Fruit fly (Drosophila melanogaster): Measurements from ENCODE around the gene Pdp.

The Pdp gene

DNA sequence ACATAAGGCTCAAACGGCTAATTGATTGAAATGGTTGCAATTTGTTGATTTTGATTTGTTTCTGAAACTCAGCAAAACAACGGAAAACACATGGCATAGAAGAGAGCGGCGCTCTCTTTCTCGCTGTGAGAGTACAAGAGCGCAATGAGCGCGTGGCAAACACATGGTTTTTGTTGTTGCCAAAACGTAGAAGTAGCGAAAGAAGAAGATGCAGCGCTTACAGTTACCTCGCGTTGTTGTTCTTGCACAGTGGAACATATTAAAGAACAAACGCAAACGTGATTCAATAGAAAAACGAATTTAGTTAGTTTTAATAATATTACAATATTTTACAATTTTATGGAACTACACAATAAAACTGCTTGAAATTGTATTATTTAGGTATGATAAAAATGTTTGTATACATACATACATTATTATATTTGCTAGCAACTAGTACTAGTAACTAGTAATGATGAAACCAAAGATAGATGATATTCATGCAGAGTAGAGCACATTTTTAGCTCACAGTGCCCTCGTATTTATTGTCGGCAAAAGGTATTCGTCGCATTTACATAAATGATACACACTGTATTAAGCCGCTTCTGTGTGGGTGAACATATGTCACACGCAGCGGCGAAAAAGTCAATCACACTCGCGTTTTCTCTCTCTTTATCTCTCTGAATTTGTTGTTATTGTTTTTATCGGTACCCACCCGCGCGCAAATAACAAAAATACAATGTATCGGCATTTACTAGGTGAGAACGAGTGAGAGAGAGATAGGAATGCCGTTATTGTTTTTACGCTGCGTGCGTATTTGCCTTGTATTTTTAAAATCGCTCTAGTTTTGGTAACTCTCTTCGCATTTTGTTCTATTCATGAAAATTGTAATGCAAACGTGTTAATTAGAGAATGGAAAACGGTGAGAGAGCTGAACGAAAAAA is 29.0 kb downstream of the Pdp start (continued):
- TF ChIP-seq odd (GFP tag; optimal IDR thresholded peaks at IDR 0.05) (peak; percentile 94), dm (GFP tag; optimal IDR thresholded peaks at IDR 0.05) (peak; percentile 36), gcm2 (GFP tag; optimal IDR thresholded peaks at IDR 0.05) (peak; percentile 68), CG11456 (GFP tag; IDR thresholded peaks at IDR 0.05) (peak; percentile 71; the same call in 2 of the 3 replicates), CG4730 (GFP tag; IDR thresholded peaks at IDR 0.05) (peak; percentile 76), grn (GFP tag; optimal IDR thresholded peaks at IDR 0.05) (peak; percentile 62), pros (GFP tag; optimal IDR thresholded peaks at IDR 0.05) (peak; percentile 15), scrt (GFP tag; optimal IDR thresholded peaks at IDR 0.05) (peak; percentile 89), bbx (GFP tag; IDR thresholded peaks at IDR 0.05; ENCODE audit: partially characterized antibody) (no peak), kay (GFP tag; optimal IDR thresholded peaks at IDR 0.05) (peak; percentile 90), CG7928 (GFP tag; optimal IDR thresholded peaks at IDR 0.05) (peak; percentile 72), eve (GFP tag; optimal IDR thresholded peaks at IDR 0.05) (peak in 1 of 2 experiments; percentile 96), h (optimal IDR thresholded peaks at IDR 0.05) (no peak), psq (GFP tag; optimal IDR thresholded peaks at IDR 0.05) (peak; percentile 78), D19B (GFP tag; optimal IDR thresholded peaks at IDR 0.05) (peak; percentile 91), Med (GFP tag) (peak; percentile 96), CG4424 (GFP tag; optimal IDR thresholded peaks at IDR 0.05) (peak; percentile 93), CG3163 (GFP tag; optimal IDR thresholded peaks at IDR 0.05) (peak; percentile 20), CG13287 (GFP tag; IDR thresholded peaks at IDR 0.05; ENCODE audit: partially characterized antibody) (no peak), bsh (GFP tag; optimal IDR thresholded peaks at IDR 0.05) (peak; percentile 69 to 95), CG10267 (tag; optimal IDR thresholded peaks at IDR 0.05) (peak; percentile 89), nmo (GFP tag; optimal IDR thresholded peaks at IDR 0.05) (peak; percentile 98), CG10654 (GFP tag; optimal IDR thresholded peaks at IDR 0.05) (peak; percentile 87), CG9876 (GFP tag; optimal IDR thresholded peaks at IDR 0.05) (peak; percentile 51), CG12299 (tag; optimal IDR thresholded peaks at IDR 0.05) (peak; percentile 86), CG8478 (optimal IDR thresholded peaks at IDR 0.05) (no peak), Oaz (GFP tag; IDR thresholded peaks at IDR 0.05) (peak; percentile 55), CG8944 (GFP tag; optimal IDR thresholded peaks at IDR 0.05) (peak; percentile 71), CG10431 (GFP tag; optimal IDR thresholded peaks at IDR 0.05) (peak; percentile 82), Myb (GFP tag; optimal IDR thresholded peaks at IDR 0.05) (peak; percentile 52), gsb (GFP tag; IDR thresholded peaks at IDR 0.05) (peak; percentile 79), ac (GFP tag; optimal IDR thresholded peaks at IDR 0.05) (peak; percentile 78), slp2 (GFP tag; optimal IDR thresholded peaks at IDR 0.05) (peak; percentile 81), CG30403 (GFP tag; optimal IDR thresholded peaks at IDR 0.05) (peak; percentile 97), CG2120 (GFP tag; optimal IDR thresholded peaks at IDR 0.05) (peak; percentile 94), HHEX (GFP tag; optimal IDR thresholded peaks at IDR 0.05) (peak; percentile 96), CG8924 (tag; optimal IDR thresholded peaks at IDR 0.05) (peak; percentile 97), CG11560 (tag; IDR thresholded peaks at IDR 0.05) (peak; percentile 73; the same call in 2 of the 3 replicates), bigmax (GFP tag; optimal IDR thresholded peaks at IDR 0.05) (no peak), dati (GFP tag; IDR thresholded peaks at IDR 0.05) (0 out of 2 replicates have a peak, but pooled peaks have one; percentile 48), H2.0 (GFP tag; IDR thresholded peaks at IDR 0.05) (peak; percentile 67; the same call in 1 of the 2 replicates), D (optimal IDR thresholded peaks at IDR 0.05) (no peak), D (GFP tag; optimal IDR thresholded peaks at IDR 0.05) (peak; percentile 95), sna (GFP tag; IDR thresholded peaks at IDR 0.05; ENCODE audit: partially characterized antibody) (no peak), tup (GFP tag; optimal IDR thresholded peaks at IDR 0.05) (peak; percentile 65), oc (tag; optimal IDR thresholded peaks at IDR 0.05) (peak; percentile 77), CG43689 (GFP tag; IDR thresholded peaks at IDR 0.05) (0 out of 2 replicates have a peak, but pooled peaks have one; percentile 17), slbo (GFP tag; IDR thresholded peaks at IDR 0.05) (peak; percentile 85), Atf6 (GFP tag; IDR thresholded peaks at IDR 0.05) (peak; percentile 93)
